Worm (Caenorhabditis elegans) whole organism, L4 larva: Measurements from ENCODE around the gene T12D8.5.
A peak's percentile ranks its signal among the peaks of the same experiment; 100 is the strongest.

Experiments
- Y48G9A.11 ChIP-seq: fragments of 200-800 bp; sonication (Bioruptor generic); IDR thresholded peaks from 2 replicates; pipeline ENCODE4 v1.3.6; 2022; ENCODE audit warnings: missing genetic modification reagents, missing genetic modification characterization, missing compliant biosample characterization
- aha-1 ChIP-seq: fragments of 150-350 bp; peaks from one replicate; lab custom pipeline; 2014; ENCODE audit warnings: missing biosample characterization, missing genetic modification characterization
- attf-4 ChIP-seq: sonication (generic microtip); optimal IDR thresholded peaks from 3 replicates; lab custom pipeline; 2017; ENCODE audit warnings: missing biosample characterization, missing genetic modification characterization
- daf-19 ChIP-seq: fragments of 200-800 bp; sonication (Bioruptor generic); conservative IDR thresholded peaks from 2 replicates; pipeline ENCODE4 v1.3.6; 2022; ENCODE audit warnings: missing genetic modification characterization, missing compliant biosample characterization
- lim-7 ChIP-seq: fragments of 200-800 bp; sonication (Bioruptor generic); IDR thresholded peaks from 2 replicates; pipeline ENCODE4 v1.3.6; 2022; ENCODE audit warnings: missing genetic modification characterization, missing compliant biosample characterization
- lin-1 ChIP-seq: fragments of 200-800 bp; sonication (Bioruptor generic); IDR thresholded peaks from 2 replicates; pipeline ENCODE4 v1.3.6; 2022; ENCODE audit warnings: missing genetic modification reagents, missing genetic modification characterization, missing compliant biosample characterization
- lin-39 ChIP-seq: fragments of 150-350 bp; optimal IDR thresholded peaks from 2 replicates; lab custom pipeline; 2014; ENCODE audit warnings: missing biosample characterization, missing genetic modification reagents, missing genetic modification characterization
- mxl-2 ChIP-seq: fragments of 200-800 bp; sonication (Bioruptor generic); conservative IDR thresholded peaks from 2 replicates; pipeline ENCODE4 v1.3.6; 2022; ENCODE audit warnings: missing genetic modification reagents, missing genetic modification characterization, missing compliant biosample characterization
- set-16 ChIP-seq: fragments of 200-800 bp; sonication (Bioruptor generic); IDR thresholded peaks from 2 replicates; pipeline ENCODE4 v1.3.6; 2022; ENCODE audit warnings: missing genetic modification reagents, missing genetic modification characterization, missing compliant biosample characterization
- skn-1 ChIP-seq: fragments of 150-350 bp; optimal IDR thresholded peaks from 2 replicates; lab custom pipeline; 2014; ENCODE audit warnings: missing biosample characterization, missing genetic modification characterization
- unc-62 ChIP-seq, 3 experiments: fragments of 150-350 bp in 1 of 3; sonication (generic microtip); optimal IDR thresholded peaks in 2 of 3; peaks in 1 of 3; 1 replicate in 1 of 3; 2 replicates in 2 of 3; lab custom pipeline; 2014 to 2017; ENCODE audit warnings: missing biosample characterization in 3 of 3, missing genetic modification characterization in 3 of 3, missing genetic modification reagents in 3 of 3, missing genotype in 1 of 3
- ztf-11 ChIP-seq: fragments of 150-350 bp; optimal IDR thresholded peaks from 2 replicates; lab custom pipeline; 2014; ENCODE audit warnings: missing biosample characterization, missing genetic modification characterization

T12D8.5 gene

DNA sequence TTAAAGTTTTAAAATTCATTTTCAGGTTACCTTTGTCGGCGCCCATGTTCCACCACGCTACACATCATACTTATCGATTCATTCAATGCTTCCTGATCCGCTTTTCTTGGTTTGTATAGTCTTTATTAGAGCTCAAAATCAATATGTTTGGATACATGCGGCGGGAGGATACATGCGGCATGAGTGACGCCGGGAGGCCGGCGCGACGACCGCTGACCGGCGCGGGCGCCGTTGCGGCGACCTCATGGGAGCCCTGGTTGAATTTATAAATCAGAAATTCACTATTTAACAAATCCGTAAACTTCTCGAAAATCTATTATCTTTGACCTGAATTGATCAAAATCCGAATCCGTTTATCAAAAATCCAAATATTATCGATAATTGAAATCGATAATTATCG is 44.9 kb downstream of the T12D8.5 start:
- TF ChIP-seq set-16 (GFP tag; lab: Robert Waterston, UW) (peak; percentile 72), mxl-2 (no peak), ztf-11 (tag; lab: Kevin White, UChicago) (no peak)
- TF ChIP-seq, all 104 proteins: peak for 1

DNA sequence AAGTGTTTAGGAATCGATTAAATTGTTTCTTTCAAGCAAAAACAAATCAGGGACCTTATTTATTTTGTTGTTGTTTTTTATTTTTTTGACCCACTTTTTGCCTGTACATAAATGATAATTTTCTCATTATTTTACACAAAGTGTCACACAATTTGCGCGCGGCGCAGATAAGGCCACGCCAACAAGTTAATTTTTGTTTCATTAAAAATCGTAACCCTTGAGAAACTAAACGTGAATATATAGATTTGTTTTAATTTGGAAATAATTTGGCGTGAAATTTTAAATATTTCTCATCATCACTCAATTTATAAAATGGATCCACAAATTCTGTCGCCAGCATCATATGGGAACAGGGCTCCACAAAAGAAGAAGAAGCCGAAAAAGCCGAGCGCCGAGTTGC is 46.0 kb downstream of the T12D8.5 start, which contains the start of gene T05D4.5:
TSS of gene T05D4.5 (plus strand) at position 301 of the 400 bp plus-strand sequence.
- TF ChIP-seq aha-1 (tag; lab: Kevin White, UChicago): peak; percentile 27
- no peak for TF ChIP-seq lim-7 (GFP tag; lab: Robert Waterston, UW)
- TF ChIP-seq Y48G9A.11 (GFP tag; lab: Robert Waterston, UW): no peak
- TF ChIP-seq lin-1: no peak
- no peak for TF ChIP-seq daf-19
- TF ChIP-seq attf-4 (tag; lab: Kevin White, UChicago): no peak
- no peak for TF ChIP-seq skn-1 (tag; lab: Kevin White, UChicago)
- TF ChIP-seq lin-39 (tag; lab: Kevin White, UChicago): no peak

DNA sequence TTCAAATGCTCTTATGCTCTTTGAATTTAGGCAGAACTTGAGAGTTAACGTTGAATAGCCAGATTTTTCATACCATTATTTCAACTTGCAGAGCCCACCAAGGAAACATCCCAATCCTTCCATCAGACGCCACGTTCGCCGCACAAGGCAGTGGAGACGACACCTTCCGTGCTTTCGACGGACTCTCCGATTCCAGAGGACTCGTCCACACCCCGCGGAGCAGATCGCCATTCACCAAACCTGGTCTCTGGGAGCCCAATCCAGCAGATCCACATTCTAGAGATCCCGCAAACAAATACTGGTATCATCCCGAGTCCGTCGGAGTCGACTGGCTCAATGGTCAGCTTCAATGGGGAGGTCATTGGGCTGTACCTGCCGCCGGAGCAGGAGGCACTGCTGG is 46.5 kb downstream of the T12D8.5 start:
- TF ChIP-seq set-16 (GFP tag; lab: Robert Waterston, UW) (peak; percentile 74), unc-62 (GFP tag; optimal IDR thresholded peaks at IDR 0.05 in 1 of 2; lab: Kevin White, UChicago) (peak in 1 of 2 experiments; percentile 82), unc-62 (tag; optimal IDR thresholded peaks at IDR 0.05; lab: Kevin White, UChicago) (no peak), lim-7 (GFP tag; lab: Robert Waterston, UW) (no peak)
